Worm (Caenorhabditis elegans): Measurements from ENCODE around the gene mett-10.

The mett-10 gene

DNA sequence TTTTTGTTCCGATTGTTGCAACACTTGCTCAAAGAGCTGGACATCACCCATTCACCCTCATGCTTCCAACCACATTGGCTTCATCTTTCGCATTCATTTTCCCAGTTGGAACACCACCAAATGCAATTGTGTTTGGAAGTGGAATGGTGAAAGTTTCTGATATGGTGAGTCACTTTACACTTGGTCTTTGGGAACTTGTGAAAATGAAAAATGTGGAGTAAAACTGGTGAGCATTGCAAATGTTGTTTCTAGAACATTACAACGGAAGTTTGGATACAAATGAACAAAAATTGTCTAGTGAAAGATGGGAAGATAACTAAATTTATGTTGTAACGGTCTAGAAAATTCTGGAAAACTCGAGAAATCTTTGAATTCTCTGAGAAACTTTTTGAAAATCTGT is 41.4 kb downstream of the mett-10 start:
- TF ChIP-seq ceh-28 (tag; optimal IDR thresholded peaks at IDR 0.05) (no peak), pqm-1 (tag; optimal IDR thresholded peaks at IDR 0.05) (no peak), nhr-237 (tag; optimal IDR thresholded peaks at IDR 0.05) (no peak), nhr-28 (tag; optimal IDR thresholded peaks at IDR 0.05) (no peak), egl-5 (tag; optimal IDR thresholded peaks at IDR 0.05) (no peak), aly-2 (tag; optimal IDR thresholded peaks at IDR 0.05) (no peak), nhr-67 (tag; optimal IDR thresholded peaks at IDR 0.05) (no peak), ztf-4 (tag; optimal IDR thresholded peaks at IDR 0.05) (no peak), ceh-9 (tag; optimal IDR thresholded peaks at IDR 0.05) (no peak), ceh-82 (tag; optimal IDR thresholded peaks at IDR 0.05) (no peak), egl-27 (tag; optimal IDR thresholded peaks at IDR 0.05) (no peak), nhr-23 (tag; optimal IDR thresholded peaks at IDR 0.05) (no peak), nhr-12 (tag; optimal IDR thresholded peaks at IDR 0.05) (no peak), fkh-10 (GFP tag; optimal IDR thresholded peaks at IDR 0.05) (no peak), zag-1 (tag; optimal IDR thresholded peaks at IDR 0.05) (no peak), fkh-2 (tag; optimal IDR thresholded peaks at IDR 0.05) (no peak), nhr-25 (tag; optimal IDR thresholded peaks at IDR 0.05) (no peak), ztf-11 (tag; optimal IDR thresholded peaks at IDR 0.05) (no peak), nhr-43 (tag; optimal IDR thresholded peaks at IDR 0.05; ENCODE audit: poor library complexity, severe bottlenecking) (no peak)

- no peak for TF ChIP-seq daf-12 (tag; optimal IDR thresholded peaks at IDR 0.05)
- TF ChIP-seq nfya-1 (tag; optimal IDR thresholded peaks at IDR 0.05; ENCODE audit: insufficient read depth), result no peak
- no peak for TF ChIP-seq ama-1 (optimal IDR thresholded peaks at IDR 0.05)
- TF ChIP-seq zag-1 (tag; optimal IDR thresholded peaks at IDR 0.05), result no peak
- TF ChIP-seq nhr-77 (tag; optimal IDR thresholded peaks at IDR 0.05), result no peak
- no peak for TF ChIP-seq nhr-25 (tag; optimal IDR thresholded peaks at IDR 0.05)
- no peak for TF ChIP-seq sea-2 (GFP tag; optimal IDR thresholded peaks at IDR 0.05)
Measured at ce11 chrIII:10160385-10160784, 45.5 kb downstream of the mett-10 start, which contains the start of the genes K08E5.5 and mua-3. Gene K08E5.5, minus strand, starts transcription at chrIII:10160485. Gene mua-3, plus strand, starts transcription at chrIII:10160697.

Measured in whole organism, L3 larva.